Worm (Caenorhabditis elegans) whole organism, L4 larva: ENCODE data around the gene gsto-2.

Experiments used
- D1046.2 ChIP-seq: fragments of 200-800 bp; sonication (Bioruptor generic); IDR thresholded peaks from 2 replicates; pipeline ENCODE4 v1.3.6; 2022; ENCODE audit warnings: missing genetic modification characterization, missing compliant biosample characterization
- F10B5.3 ChIP-seq: sonication (generic microtip); optimal IDR thresholded peaks from 2 replicates; lab custom pipeline; 2016; ENCODE audit warnings: mild to moderate bottlenecking, missing genetic modification characterization, missing compliant biosample characterization
- F37D6.2 ChIP-seq: sonication (generic microtip); optimal IDR thresholded peaks from 2 replicates; lab custom pipeline; 2016; ENCODE audit warnings: mild to moderate bottlenecking, missing genetic modification characterization, missing compliant biosample characterization
- T26A8.4 ChIP-seq: fragments of 200-800 bp; sonication (Bioruptor generic); IDR thresholded peaks from 2 replicates; pipeline ENCODE4 v1.3.6; 2022; ENCODE audit warnings: missing genetic modification characterization, missing compliant biosample characterization
- ZK546.5 ChIP-seq, 2 experiments: sonication (generic microtip); optimal IDR thresholded peaks; 2 replicates each; lab custom pipeline; 2017; ENCODE audit warnings: missing biosample characterization in 2 of 2, missing genetic modification characterization in 2 of 2
- aha-1 ChIP-seq: fragments of 150-350 bp; peaks from one replicate; lab custom pipeline; 2014; ENCODE audit warnings: missing biosample characterization, missing genetic modification characterization
- ceh-20 ChIP-seq: fragments of 200-800 bp; sonication (Bioruptor generic); IDR thresholded peaks from 2 replicates; pipeline ENCODE4 v1.3.6; 2022; ENCODE audit warnings: missing genetic modification reagents, missing genetic modification characterization, missing compliant biosample characterization
- ceh-44 ChIP-seq: fragments of 200-800 bp; sonication (Bioruptor generic); IDR thresholded peaks from 2 replicates; pipeline ENCODE4 v1.3.6; 2022; ENCODE audit warnings: missing genetic modification reagents, missing genetic modification characterization, missing compliant biosample characterization
- ctbp-1 ChIP-seq: fragments of 200-800 bp; sonication (Bioruptor generic); IDR thresholded peaks from 2 replicates; pipeline ENCODE4 v1.3.6; 2022; ENCODE audit warnings: missing genetic modification reagents, missing genetic modification characterization, missing compliant biosample characterization
- daf-12 ChIP-seq: fragments of 150-350 bp; optimal IDR thresholded peaks from 2 replicates; lab custom pipeline; 2014; ENCODE audit warnings: missing biosample characterization, missing genetic modification reagents, missing genetic modification characterization
- daf-16 ChIP-seq, 3 experiments: sonication (generic microtip); optimal IDR thresholded peaks; 2 replicates each; lab custom pipeline; 2016 to 2017; ENCODE audit warnings: missing genetic modification characterization in 3 of 3, missing genetic modification reagents in 3 of 3, mild to moderate bottlenecking in 2 of 3, missing compliant biosample characterization in 2 of 3, missing biosample characterization in 1 of 3, moderate library complexity in 1 of 3
- dmd-6 ChIP-seq: fragments of 200-800 bp; sonication (Bioruptor generic); IDR thresholded peaks from 2 replicates; pipeline ENCODE4 v1.3.6; 2022; ENCODE audit warnings: missing genetic modification reagents, missing genetic modification characterization, missing compliant biosample characterization
- dmd-9 ChIP-seq: fragments of 200-800 bp; sonication (Bioruptor generic); IDR thresholded peaks from 2 replicates; pipeline ENCODE4 v1.3.6; 2022; ENCODE audit warnings: missing genetic modification reagents, missing genetic modification characterization, missing compliant biosample characterization
- fkh-10 ChIP-seq: fragments of 150-350 bp; optimal IDR thresholded peaks from 2 replicates; lab custom pipeline; 2014; ENCODE audit warnings: missing biosample characterization, missing genetic modification reagents, missing genetic modification characterization
- hlh-11 ChIP-seq: fragments of 200-800 bp; sonication (Bioruptor generic); optimal IDR thresholded peaks from 2 replicates; lab custom pipeline; 2018; ENCODE audit warnings: mild to moderate bottlenecking, missing genetic modification characterization, missing compliant biosample characterization
- jun-1 ChIP-seq: fragments of 150-350 bp; optimal IDR thresholded peaks from 2 replicates; lab custom pipeline; 2014; ENCODE audit warnings: missing biosample characterization, missing genetic modification reagents, missing genetic modification characterization
- lim-7 ChIP-seq: fragments of 200-800 bp; sonication (Bioruptor generic); IDR thresholded peaks from 2 replicates; pipeline ENCODE4 v1.3.6; 2022; ENCODE audit warnings: missing genetic modification characterization, missing compliant biosample characterization
- lin-15B ChIP-seq: fragments of 150-350 bp; sonication (generic microtip); optimal IDR thresholded peaks from 3 replicates; lab custom pipeline; 2014; ENCODE audit warnings: missing biosample characterization, missing genetic modification characterization
- lin-29 ChIP-seq: fragments of 200-800 bp; sonication (Bioruptor generic); IDR thresholded peaks from 2 replicates; pipeline ENCODE4 v1.3.6; 2022; ENCODE audit warnings: missing genetic modification reagents, missing genetic modification characterization, missing compliant biosample characterization
- lsy-2 ChIP-seq, 2 experiments: fragments of 150-350 bp in 1 of 2; sonication (generic microtip) in 1 of 2; optimal IDR thresholded peaks; 2 replicates each; lab custom pipeline; 2014 to 2017; ENCODE audit warnings: missing biosample characterization in 2 of 2, missing genetic modification characterization in 2 of 2
- madf-5 ChIP-seq, 2 experiments: fragments of 200-800 bp; sonication (Bioruptor generic); IDR thresholded peaks; 2 replicates each; pipeline ENCODE4 v1.3.6; 2022; ENCODE audit warnings: missing compliant biosample characterization in 2 of 2, missing genetic modification characterization in 2 of 2
- madf-9 ChIP-seq: fragments of 200-800 bp; sonication (Bioruptor generic); conservative IDR thresholded peaks from 2 replicates; pipeline ENCODE4 v1.3.6; 2022; ENCODE audit warnings: missing genetic modification reagents, missing genetic modification characterization, missing compliant biosample characterization
- mdl-1 ChIP-seq, 2 experiments: fragments of 150-350 bp in 1 of 2; sonication (generic microtip) in 1 of 2; optimal IDR thresholded peaks; 2 replicates each; lab custom pipeline; 2014 to 2017; ENCODE audit warnings: missing biosample characterization in 2 of 2, missing genetic modification characterization in 2 of 2
- mdt-29 ChIP-seq: fragments of 200-800 bp; sonication (Bioruptor generic); IDR thresholded peaks from 2 replicates; pipeline ENCODE4 v1.3.6; 2022; ENCODE audit warnings: missing genetic modification reagents, missing genetic modification characterization, missing compliant biosample characterization
- mep-1 ChIP-seq: fragments of 150-350 bp; sonication (generic microtip); optimal IDR thresholded peaks from 3 replicates; lab custom pipeline; 2014; ENCODE audit warnings: missing biosample characterization, missing genetic modification characterization
- mes-2 ChIP-seq: sonication (generic microtip); optimal IDR thresholded peaks from 2 replicates; lab custom pipeline; 2016; ENCODE audit warnings: missing genotype, mild to moderate bottlenecking, missing genetic modification characterization, missing compliant biosample characterization; ENCODE audit not compliant: poor library complexity, severe bottlenecking
- nhr-11 ChIP-seq: fragments of 150-350 bp; optimal IDR thresholded peaks from 2 replicates; lab custom pipeline; 2014; ENCODE audit warnings: missing biosample characterization, missing genetic modification characterization
- nhr-28 ChIP-seq: fragments of 150-350 bp; optimal IDR thresholded peaks from 2 replicates; lab custom pipeline; 2014; ENCODE audit warnings: missing biosample characterization, missing genetic modification characterization
- nhr-42 ChIP-seq: fragments of 200-800 bp; sonication (Bioruptor generic); IDR thresholded peaks from 2 replicates; pipeline ENCODE4 v1.3.6; 2022; ENCODE audit warnings: missing genetic modification characterization, missing compliant biosample characterization
- nhr-48 ChIP-seq: sonication (generic microtip); optimal IDR thresholded peaks from 2 replicates; lab custom pipeline; 2016; ENCODE audit warnings: mild to moderate bottlenecking, missing genetic modification characterization, missing compliant biosample characterization
- nhr-77 ChIP-seq: fragments of 150-350 bp; optimal IDR thresholded peaks from 2 replicates; lab custom pipeline; 2014; ENCODE audit warnings: missing biosample characterization, missing genetic modification characterization
- pha-4 ChIP-seq, 2 experiments: fragments of 150-350 bp in 1 of 2; fragments of 200-800 bp in 1 of 2; sonication (Bioruptor generic) in 1 of 2; IDR thresholded peaks in 1 of 2; optimal IDR thresholded peaks in 1 of 2; 2 replicates each; pipeline versions ENCODE4 v1.3.6 to Lab custom; 2014 to 2022; ENCODE audit warnings: missing genetic modification characterization in 2 of 2, missing genetic modification reagents in 2 of 2, missing biosample characterization in 1 of 2, missing compliant biosample characterization in 1 of 2
- pqm-1 ChIP-seq: sonication (generic microtip); optimal IDR thresholded peaks from 2 replicates; lab custom pipeline; 2017; ENCODE audit warnings: missing biosample characterization, missing genetic modification characterization
- rbr-2 ChIP-seq: sonication (generic microtip); optimal IDR thresholded peaks from 2 replicates; lab custom pipeline; 2016; ENCODE audit warnings: missing genotype, missing genetic modification characterization, missing compliant biosample characterization
- set-16 ChIP-seq: fragments of 200-800 bp; sonication (Bioruptor generic); IDR thresholded peaks from 2 replicates; pipeline ENCODE4 v1.3.6; 2022; ENCODE audit warnings: missing genetic modification reagents, missing genetic modification characterization, missing compliant biosample characterization
- vab-7 ChIP-seq: fragments of 200-800 bp; sonication (Bioruptor generic); IDR thresholded peaks from 2 replicates; pipeline ENCODE4 v1.3.6; 2022; ENCODE audit warnings: missing genetic modification reagents, missing genetic modification characterization, missing compliant biosample characterization
- zip-2 ChIP-seq: fragments of 150-350 bp; optimal IDR thresholded peaks from 2 replicates; lab custom pipeline; 2014; ENCODE audit warnings: missing biosample characterization, missing genetic modification characterization
- ztf-11 ChIP-seq: fragments of 150-350 bp; optimal IDR thresholded peaks from 2 replicates; lab custom pipeline; 2014; ENCODE audit warnings: missing biosample characterization, missing genetic modification characterization
- ztf-7 ChIP-seq: fragments of 150-350 bp; optimal IDR thresholded peaks from 2 replicates; lab custom pipeline; 2014; ENCODE audit warnings: missing biosample characterization, missing genetic modification characterization

Gene gsto-2

ce11 chrIII:8554472-8554871 lies at the start of gene gsto-2:
gsto-2 (plus strand) TSS chrIII:8554772.
- TF ChIP-seq madf-5 (GFP tag; IDR thresholded peaks at IDR 0.05; lab: Robert Waterston, UW) (no peak), ceh-20 (no peak), aha-1 (tag; lab: Kevin White, UChicago) (no peak), nhr-42 (GFP tag; lab: Robert Waterston, UW) (no peak), mdt-29 (GFP tag; lab: Robert Waterston, UW) (no peak), ztf-11 (no peak), daf-12 (tag; lab: Kevin White, UChicago) (no peak), nhr-28 (no peak), F10B5.3 (tag; lab: Kevin White, UChicago) (no peak), dmd-9 (no peak), jun-1 (tag; lab: Kevin White, UChicago) (no peak), madf-9 (no peak), nhr-77 (tag; lab: Kevin White, UChicago) (no peak), lsy-2 (tag; optimal IDR thresholded peaks at IDR 0.05; lab: Kevin White, UChicago) (no peak), rbr-2 (no peak), nhr-11 (no peak)

DNA sequence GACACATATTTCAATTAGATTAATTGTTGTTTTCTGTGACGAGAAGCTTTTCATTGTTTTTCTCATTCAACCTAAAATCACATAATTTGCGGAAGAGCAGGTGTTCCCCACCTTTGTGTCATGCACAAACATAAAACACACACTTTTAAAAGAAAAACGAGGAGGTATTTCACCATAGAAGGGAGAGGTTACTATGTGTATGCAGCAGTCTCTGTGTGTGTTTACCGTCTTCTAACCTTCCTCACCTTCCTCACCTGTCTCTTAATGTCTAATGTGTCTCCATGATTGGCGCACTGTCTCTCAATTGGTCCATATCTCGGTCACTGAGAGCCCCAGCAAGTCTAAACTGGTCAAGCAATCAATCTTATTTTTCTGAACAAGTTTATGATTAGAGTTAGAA lies 48.2 kb upstream of the gsto-2 start:
- TF ChIP-seq hlh-11 (tag; lab: Kevin White, UChicago) (peak; percentile 15), daf-16 (GFP tag; optimal IDR thresholded peaks at IDR 0.05; lab: Kevin White, UChicago) (no peak), daf-16 (tag; optimal IDR thresholded peaks at IDR 0.05; lab: Kevin White, UChicago) (peak; percentile 77), mes-2 (tag; lab: Kevin White, UChicago) (peak; percentile 35), pha-4 (GFP tag; IDR thresholded peaks at IDR 0.05; lab: Robert Waterston, UW) (no peak), pha-4 (tag; optimal IDR thresholded peaks at IDR 0.05; lab: Kevin White, UChicago) (no peak), pqm-1 (tag; lab: Kevin White, UChicago) (peak; percentile 50), D1046.2 (GFP tag; lab: Robert Waterston, UW) (no peak), nhr-28 (peak; percentile 12), T26A8.4 (GFP tag; lab: Robert Waterston, UW) (no peak)

- TF ChIP-seq nhr-48 (tag; lab: Kevin White, UChicago) = no peak
- no peak for TF ChIP-seq lin-29
- no peak for TF ChIP-seq zip-2 (tag; lab: Kevin White, UChicago)
- no peak for TF ChIP-seq lin-15B (tag; lab: Kevin White, UChicago)
- no peak for TF ChIP-seq ztf-7 (tag; lab: Kevin White, UChicago)
- no peak for TF ChIP-seq fkh-10
- no peak for TF ChIP-seq lim-7 (GFP tag; lab: Robert Waterston, UW)
- no peak for TF ChIP-seq mdl-1 (tag; optimal IDR thresholded peaks at IDR 0.05; lab: Kevin White, UChicago)
- no peak for TF ChIP-seq dmd-9
- no peak for TF ChIP-seq ZK546.5 (tag; optimal IDR thresholded peaks at IDR 0.05; lab: Kevin White, UChicago)
Observed at ce11 chrIII:8509218-8509617, 45.4 kb upstream of the gsto-2 start.

- TF ChIP-seq dmd-6 (GFP tag; lab: Robert Waterston, UW) = no peak
- peak; percentile 55 for TF ChIP-seq F37D6.2 (tag; lab: Kevin White, UChicago)
- TF ChIP-seq set-16 (GFP tag; lab: Robert Waterston, UW) = 0 out of 2 replicates have a peak, but pooled peaks have one; percentile 8
- peak; percentile 29 for TF ChIP-seq rbr-2
- TF ChIP-seq ctbp-1 (GFP tag; lab: Robert Waterston, UW) = peak; percentile 19; the same call in 1 of the 2 replicates
- TF ChIP-seq ceh-44 (GFP tag; lab: Robert Waterston, UW) = no peak
- peak in 1 of 2 experiments; percentile 4 for TF ChIP-seq lsy-2 (tag; optimal IDR thresholded peaks at IDR 0.05; lab: Kevin White, UChicago)
- TF ChIP-seq aha-1 (tag; lab: Kevin White, UChicago) = peak; percentile 76
- TF ChIP-seq vab-7 (GFP tag; lab: Robert Waterston, UW) = no peak
- TF ChIP-seq nhr-48 (tag; lab: Kevin White, UChicago) = no peak
- peak; percentile 38 for TF ChIP-seq mep-1 (tag; lab: Kevin White, UChicago)
- peak; percentile 83 for TF ChIP-seq fkh-10
Observed at ce11 chrIII:8509644-8510393, 44.8 kb upstream of the gsto-2 start.
